Worm (Caenorhabditis elegans) whole organism, mixed stage, embryonic: Measurements from ENCODE around the gene F42A9.11.

ENCODE experiments used
- blmp-1 ChIP-seq: fragments of 150-350 bp; optimal IDR thresholded peaks from 2 replicates; lab custom pipeline; 2014; ENCODE audit warnings: missing biosample characterization, missing genetic modification characterization
- nhr-28 ChIP-seq: fragments of 150-350 bp; optimal IDR thresholded peaks from 2 replicates; lab custom pipeline; 2014; ENCODE audit warnings: missing biosample characterization, missing genetic modification characterization
- pha-4 ChIP-seq: fragments of 150-350 bp; optimal IDR thresholded peaks from 2 replicates; lab custom pipeline; 2018; ENCODE audit warnings: missing biosample characterization, missing genetic modification reagents, missing genetic modification characterization
- tbx-8 ChIP-seq: fragments of 200-800 bp; sonication (Bioruptor generic); optimal IDR thresholded peaks from 2 replicates; lab custom pipeline; 2018; ENCODE audit warnings: mild to moderate bottlenecking, missing genetic modification characterization, moderate library complexity, missing compliant biosample characterization
- unc-62 ChIP-seq: fragments of 150-350 bp; optimal IDR thresholded peaks from 2 replicates; lab custom pipeline; 2014; ENCODE audit warnings: missing biosample characterization, missing genetic modification reagents, missing genetic modification characterization

- no peak for TF ChIP-seq tbx-8
- TF ChIP-seq pha-4 (tag; lab: Kevin White, UChicago) = no peak
- peak; percentile 67 for TF ChIP-seq unc-62 (GFP tag; lab: Kevin White, UChicago)
- no peak for TF ChIP-seq nhr-28 (tag; lab: Kevin White, UChicago)
- no peak for TF ChIP-seq blmp-1 (tag; lab: Kevin White, UChicago)
Observed at ce11 chrIV:8629609-8630052, 2.2 kb downstream of the F42A9.11 start.
